Fruit fly (Drosophila melanogaster) Kc167 (cell line): Measurements from ENCODE around the gene CG18132.

Experiments used
- insv ChIP-seq: fragments of >200 bp; optimal IDR thresholded peaks from 3 replicates; lab custom pipeline; 2018; ENCODE audit warnings: missing external identifiers
- psq ChIP-seq: fragments of >200 bp; optimal IDR thresholded peaks from 2 replicates; lab custom pipeline; 2017; ENCODE audit warnings: missing external identifiers
- ttk ChIP-seq: sonication (Bioruptor generic); optimal IDR thresholded peaks from 2 replicates; lab custom pipeline; 2017; ENCODE audit warnings: missing external identifiers

DNA sequence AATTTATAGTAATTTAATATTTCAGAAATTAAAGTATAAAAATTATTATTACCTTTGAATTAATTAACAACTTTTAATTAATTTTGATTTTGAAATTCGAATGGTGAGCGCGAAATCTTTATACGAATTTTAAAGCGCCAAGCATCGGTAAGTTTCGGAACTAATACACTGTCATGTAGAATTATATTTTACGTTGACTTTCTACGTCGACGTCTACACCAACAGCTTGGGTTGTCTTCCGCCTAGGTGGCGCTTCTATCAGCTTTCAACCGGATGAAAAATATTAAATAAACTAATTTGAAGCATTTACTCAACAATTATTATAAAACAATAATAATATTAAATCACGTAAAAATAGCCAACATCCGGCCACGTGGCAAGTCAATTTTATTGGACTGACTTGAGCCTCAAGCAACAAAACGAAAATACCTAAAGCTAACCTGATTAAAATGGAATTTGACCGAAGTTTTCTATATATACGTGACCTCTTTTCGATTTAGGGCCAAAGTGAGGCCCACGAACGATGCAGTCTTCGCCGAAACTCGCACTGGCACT lies 25.4 kb downstream of the CG18132 start, which contains the start of gene CG31928:
- TF ChIP-seq insv (lab: Kevin White, UChicago) (no peak), psq (lab: Kevin White, UChicago) (no peak), ttk (lab: Kevin White, UChicago) (no peak)
